Worm (Caenorhabditis elegans): ENCODE results near the gene Y57G11C.8.

ce11 chrIV:14773280-14774071 is 8.2 kb upstream of the Y57G11C.8 start, which contains the start of gene Y57G11C.36:
- no peak for TF ChIP-seq dao-5 (tag; optimal IDR thresholded peaks at IDR 0.05)
- no peak for TF ChIP-seq him-1 (tag; optimal IDR thresholded peaks at IDR 0.05)
- TF ChIP-seq W03F9.2 (tag; optimal IDR thresholded peaks at IDR 0.05) = no peak

Data from whole organism, L4/young adult.